Fruit fly (Drosophila melanogaster) whole organism, embryonic: ENCODE results near the gene Ids.

Source experiments
- Abd-B ChIP-seq: fragments of 200-800 bp; sonication (Bioruptor generic); optimal IDR thresholded peaks from 2 replicates; lab custom pipeline; 2018; ENCODE audit warnings: missing biosample characterization, mild to moderate bottlenecking, missing genetic modification characterization, moderate library complexity
- CG11085 ChIP-seq: fragments of 200-800 bp; sonication (Bioruptor generic); IDR thresholded peaks from 2 replicates; pipeline ENCODE4 v1.3.6; 2022; ENCODE audit warnings: missing biosample characterization, missing genetic modification characterization
- CG11560 ChIP-seq: fragments of 200-800 bp; sonication (Bioruptor generic); IDR thresholded peaks from 3 replicates; pipeline ENCODE4 v1.3.6; 2022; ENCODE audit warnings: missing biosample characterization, missing genetic modification characterization
- CG13296 ChIP-seq: fragments of 200-800 bp; sonication (Bioruptor generic); optimal IDR thresholded peaks from 3 replicates; lab custom pipeline; 2018; ENCODE audit warnings: missing biosample characterization, mild to moderate bottlenecking, missing genetic modification characterization
- CG13424 ChIP-seq: fragments of 200-800 bp; sonication (Bioruptor generic); optimal IDR thresholded peaks from 2 replicates; lab custom pipeline; 2019; ENCODE audit warnings: missing biosample characterization, mild to moderate bottlenecking, missing genetic modification characterization, moderate library complexity
- CG17385 ChIP-seq: fragments of 200-800 bp; sonication (Bioruptor generic); optimal IDR thresholded peaks from 3 replicates; lab custom pipeline; 2018; ENCODE audit warnings: missing biosample characterization, mild to moderate bottlenecking, missing genetic modification characterization
- CG2889 ChIP-seq: fragments of 200-800 bp; sonication (Bioruptor generic); IDR thresholded peaks from 3 replicates; pipeline ENCODE4 v1.3.6; 2022; ENCODE audit warnings: missing biosample characterization, missing genetic modification characterization
- CG30431 ChIP-seq: fragments of 200-800 bp; sonication (Bioruptor generic); optimal IDR thresholded peaks from 2 replicates; lab custom pipeline; 2017; ENCODE audit warnings: missing biosample characterization, missing genetic modification characterization
- CG31365 ChIP-seq: fragments of 200-800 bp; sonication (Bioruptor generic); optimal IDR thresholded peaks from 2 replicates; lab custom pipeline; 2018; ENCODE audit warnings: missing biosample characterization, mild to moderate bottlenecking, missing genetic modification characterization
- CG34224 ChIP-seq: fragments of 200-800 bp; sonication (Bioruptor generic); IDR thresholded peaks from 3 replicates; pipeline ENCODE4 v1.3.6; 2022; ENCODE audit warnings: missing biosample characterization, missing genetic modification characterization; ENCODE audit not compliant: partially characterized antibody
- CG4404 ChIP-seq: fragments of 200-800 bp; sonication (Bioruptor generic); IDR thresholded peaks from 2 replicates; pipeline ENCODE4 v1.3.6; 2022; ENCODE audit warnings: missing biosample characterization, missing genetic modification characterization
- CG5953 ChIP-seq: fragments of 200-800 bp; sonication (Bioruptor generic); IDR thresholded peaks from 2 replicates; pipeline ENCODE4 v1.3.6; 2022; ENCODE audit warnings: missing biosample characterization, missing genetic modification characterization
- CG6254 ChIP-seq: fragments of 200-800 bp; sonication (Bioruptor generic); optimal IDR thresholded peaks from 3 replicates; lab custom pipeline; 2017; ENCODE audit warnings: mild to moderate bottlenecking, missing biosample characterization, missing genetic modification reagents, missing genetic modification characterization
- CG7271 ChIP-seq: fragments of 200-800 bp; sonication (Bioruptor generic); optimal IDR thresholded peaks from 2 replicates; lab custom pipeline; 2018; ENCODE audit warnings: missing biosample characterization, mild to moderate bottlenecking, missing genetic modification characterization, moderate library complexity
- CG8388 ChIP-seq: fragments of 200-800 bp; sonication (Bioruptor generic); optimal IDR thresholded peaks from 2 replicates; lab custom pipeline; 2019; ENCODE audit warnings: missing biosample characterization, mild to moderate bottlenecking, missing genetic modification characterization, moderate library complexity
- CG8944 ChIP-seq: fragments of 200-800 bp; sonication (Bioruptor generic); optimal IDR thresholded peaks from 3 replicates; lab custom pipeline; 2016; ENCODE audit warnings: missing biosample characterization, missing genetic modification characterization
- CkIIα-i1 ChIP-seq: fragments of 200-800 bp; sonication (Bioruptor generic); IDR thresholded peaks from 2 replicates; pipeline ENCODE4 v1.3.6; 2022; ENCODE audit warnings: missing biosample characterization, missing genetic modification characterization
- D19A ChIP-seq: fragments of 200-800 bp; optimal IDR thresholded peaks from 3 replicates; lab custom pipeline; 2019; ENCODE audit warnings: missing biosample characterization, mild to moderate bottlenecking, missing genetic modification characterization, moderate library complexity
- Dip2 ChIP-seq: fragments of 200-800 bp; sonication (Bioruptor generic); IDR thresholded peaks from 2 replicates; pipeline ENCODE4 v1.3.6; 2022; ENCODE audit warnings: missing biosample characterization, missing genetic modification characterization
- HLHmδ ChIP-seq: fragments of 200-800 bp; sonication (Bioruptor generic); optimal IDR thresholded peaks from 2 replicates; lab custom pipeline; 2018; ENCODE audit warnings: missing biosample characterization, mild to moderate bottlenecking, missing genetic modification characterization, moderate library complexity
- HmgD ChIP-seq: fragments of 200-800 bp; sonication (Bioruptor generic); optimal IDR thresholded peaks from 3 replicates; lab custom pipeline; 2016; ENCODE audit warnings: missing biosample characterization, missing genetic modification characterization
- Hmr ChIP-seq: fragments of 200-800 bp; sonication (Bioruptor generic); optimal IDR thresholded peaks from 3 replicates; lab custom pipeline; 2017; ENCODE audit warnings: mild to moderate bottlenecking, missing biosample characterization, missing genetic modification reagents, missing genetic modification characterization
- Hr78 ChIP-seq, 2 experiments: fragments of 200-800 bp in 1 of 2; fragments of >200 bp in 1 of 2; sonication (Bioruptor generic) in 1 of 2; optimal IDR thresholded peaks; 2 replicates each; lab custom pipeline; 2017 to 2019; ENCODE audit warnings: missing biosample characterization in 2 of 2, missing genetic modification characterization in 2 of 2, mild to moderate bottlenecking in 1 of 2, moderate library complexity in 1 of 2
- Kr ChIP-seq: fragments of 200-800 bp; sonication (Bioruptor generic); optimal IDR thresholded peaks from 2 replicates; lab custom pipeline; 2017; ENCODE audit warnings: missing biosample characterization, mild to moderate bottlenecking, missing genetic modification characterization
- Mad ChIP-seq: fragments of 200-800 bp; sonication (Bioruptor generic); optimal IDR thresholded peaks from 2 replicates; lab custom pipeline; 2016; ENCODE audit warnings: missing biosample characterization, missing genetic modification characterization
- Stat92E ChIP-seq, 3 experiments: fragments of >200 bp in 2 of 3; fragments of 200-800 bp in 1 of 3; sonication (Bioruptor generic) in 1 of 3; optimal IDR thresholded peaks; 2 replicates each; lab custom pipeline; 2017 to 2019; ENCODE audit warnings: missing biosample characterization in 3 of 3, missing genetic modification characterization in 3 of 3, mild to moderate bottlenecking in 1 of 3, moderate library complexity in 1 of 3
- Vsx1 ChIP-seq: fragments of 200-800 bp; sonication (Bioruptor generic); optimal IDR thresholded peaks from 2 replicates; lab custom pipeline; 2017; ENCODE audit warnings: missing biosample characterization, mild to moderate bottlenecking, missing genetic modification characterization, missing genetic modification reagents
- ac ChIP-seq: fragments of 200-800 bp; sonication (Bioruptor generic); optimal IDR thresholded peaks from 3 replicates; lab custom pipeline; 2017; ENCODE audit warnings: missing biosample characterization, mild to moderate bottlenecking, missing genetic modification characterization
- ash1 ChIP-seq: fragments of 200-800 bp; sonication (Bioruptor generic); optimal IDR thresholded peaks from 2 replicates; lab custom pipeline; 2018; ENCODE audit warnings: missing biosample characterization, mild to moderate bottlenecking, missing genetic modification characterization
- bowl ChIP-seq: fragments of 200-800 bp; sonication (Bioruptor generic); IDR thresholded peaks from 2 replicates; pipeline ENCODE4 v1.3.6; 2022; ENCODE audit warnings: missing biosample characterization, missing genetic modification characterization
- corto ChIP-seq: fragments of 200-800 bp; sonication (Bioruptor generic); optimal IDR thresholded peaks from 2 replicates; lab custom pipeline; 2016; ENCODE audit warnings: missing biosample characterization, mild to moderate bottlenecking, missing genetic modification characterization, moderate library complexity
- crp ChIP-seq, 2 experiments: fragments of 200-800 bp; sonication (Bioruptor generic); optimal IDR thresholded peaks; 2 replicates in 1 of 2; 3 replicates in 1 of 2; lab custom pipeline; 2017; ENCODE audit warnings: missing biosample characterization in 2 of 2, missing genetic modification characterization in 2 of 2, mild to moderate bottlenecking in 1 of 2, moderate library complexity in 1 of 2
- dati ChIP-seq: fragments of 200-800 bp; sonication (Bioruptor generic); IDR thresholded peaks from 2 replicates; pipeline ENCODE4 v1.3.6; 2022; ENCODE audit warnings: missing biosample characterization, missing genetic modification characterization
- dm ChIP-seq: fragments of 200-800 bp; sonication (Bioruptor generic); optimal IDR thresholded peaks from 3 replicates; lab custom pipeline; 2016; ENCODE audit warnings: missing biosample characterization, missing genetic modification characterization
- fd64A ChIP-seq: fragments of 200-800 bp; sonication (Bioruptor generic); optimal IDR thresholded peaks from 3 replicates; lab custom pipeline; 2018; ENCODE audit warnings: missing biosample characterization, mild to moderate bottlenecking, missing genetic modification characterization
- gsb-n ChIP-seq: fragments of 200-800 bp; sonication (Bioruptor generic); optimal IDR thresholded peaks from 3 replicates; lab custom pipeline; 2018; ENCODE audit warnings: missing biosample characterization, mild to moderate bottlenecking, missing genetic modification characterization
- ham ChIP-seq: fragments of 200-800 bp; sonication (Bioruptor generic); IDR thresholded peaks from 2 replicates; pipeline ENCODE4 v1.3.6; 2022; ENCODE audit warnings: missing biosample characterization, missing genetic modification characterization
- jing ChIP-seq: fragments of 200-800 bp; sonication (Bioruptor generic); optimal IDR thresholded peaks from 2 replicates; lab custom pipeline; 2018; ENCODE audit warnings: missing biosample characterization, mild to moderate bottlenecking, missing genetic modification characterization
- lilli ChIP-seq: fragments of 200-800 bp; sonication (Bioruptor generic); optimal IDR thresholded peaks from 3 replicates; lab custom pipeline; 2016; ENCODE audit warnings: missing biosample characterization, missing genetic modification characterization
- nerfin-1 ChIP-seq: fragments of 200-800 bp; sonication (Bioruptor generic); optimal IDR thresholded peaks from 3 replicates; lab custom pipeline; 2019; ENCODE audit warnings: missing biosample characterization, mild to moderate bottlenecking, missing genetic modification characterization, moderate library complexity
- org-1 ChIP-seq: fragments of 200-800 bp; sonication (Bioruptor generic); optimal IDR thresholded peaks from 2 replicates; lab custom pipeline; 2017; ENCODE audit warnings: missing biosample characterization, missing genetic modification characterization
- otp ChIP-seq: fragments of 200-800 bp; sonication (Bioruptor generic); IDR thresholded peaks from 3 replicates; pipeline ENCODE4, ENCODE4 v1.3.6; 2022; ENCODE audit warnings: missing biosample characterization, missing genetic modification characterization
- pb ChIP-seq: fragments of 200-800 bp; sonication (Bioruptor generic); optimal IDR thresholded peaks from 3 replicates; lab custom pipeline; 2016; ENCODE audit warnings: missing biosample characterization, missing genetic modification characterization
- pnt ChIP-seq: fragments of 200-800 bp; sonication (Bioruptor generic); optimal IDR thresholded peaks from 3 replicates; lab custom pipeline; 2016; ENCODE audit warnings: missing biosample characterization, missing genetic modification characterization
- run ChIP-seq: fragments of 200-800 bp; sonication (Bioruptor generic); optimal IDR thresholded peaks from 3 replicates; lab custom pipeline; 2018; ENCODE audit warnings: missing biosample characterization, mild to moderate bottlenecking, missing genetic modification characterization
- sens ChIP-seq: fragments of 200-800 bp; sonication (Bioruptor generic); peaks from one replicate; lab custom pipeline; 2016; ENCODE audit warnings: missing biosample characterization, missing genetic modification characterization
- so ChIP-seq: fragments of 200-800 bp; sonication (Bioruptor generic); IDR thresholded peaks from 3 replicates; pipeline ENCODE4 v1.3.6; 2022; ENCODE audit warnings: missing biosample characterization, missing genetic modification characterization
- stc ChIP-seq: fragments of 200-800 bp; sonication (Bioruptor generic); IDR thresholded peaks from 2 replicates; pipeline ENCODE4 v1.3.6; 2022; ENCODE audit warnings: missing biosample characterization, missing genetic modification characterization
- trem ChIP-seq: fragments of 200-800 bp; optimal IDR thresholded peaks from 3 replicates; lab custom pipeline; 2019; ENCODE audit warnings: missing biosample characterization, mild to moderate bottlenecking, missing genetic modification characterization, moderate library complexity

The Ids gene

dm6 chr3L:3380225-3381043 is 2.4 kb downstream of the Ids start (continued):
- TF ChIP-seq CG13296: no peak
- no peak for TF ChIP-seq Hmr (GFP tag; lab: Kevin White, UChicago)
- TF ChIP-seq CkIIα-i1 (GFP tag; lab: Robert Waterston, UW): no peak
- peak; percentile 56 for TF ChIP-seq CG17385 (GFP tag; lab: Kevin White, UChicago)
- no peak for TF ChIP-seq CG30431 (GFP tag; lab: Kevin White, UChicago)
- peak; percentile 89 for TF ChIP-seq sens (GFP tag; lab: Kevin White, UChicago)
- TF ChIP-seq fd64A (GFP tag; lab: Kevin White, UChicago): no peak
- no peak for TF ChIP-seq lilli (GFP tag; lab: Kevin White, UChicago)
- no peak for TF ChIP-seq dati
- TF ChIP-seq CG2889 (GFP tag; lab: Robert Waterston, UW): no peak
- peak; percentile 44 for TF ChIP-seq CG8388 (GFP tag; lab: Kevin White, UChicago)
- no peak for TF ChIP-seq CG34224 (GFP tag; lab: Robert Waterston, UW)
- TF ChIP-seq Stat92E (GFP tag; optimal IDR thresholded peaks at IDR 0.05; lab: Kevin White, UChicago): peak in 1 of 3 experiments; percentile 51
- TF ChIP-seq Abd-B (GFP tag; lab: Kevin White, UChicago): peak; percentile 38
- TF ChIP-seq pb (GFP tag; lab: Kevin White, UChicago): no peak
- TF ChIP-seq org-1 (GFP tag; lab: Kevin White, UChicago): peak; percentile 19
- TF ChIP-seq CG5953 (GFP tag; lab: Robert Waterston, UW): 0 out of 2 replicates have a peak, but pooled peaks have one; percentile 39
- TF ChIP-seq jing: peak; percentile 37
- peak; percentile 45 for TF ChIP-seq Vsx1 (GFP tag; lab: Kevin White, UChicago)
- TF ChIP-seq HLHmδ (GFP tag; lab: Kevin White, UChicago): no peak
- TF ChIP-seq ash1: no peak
- no peak for TF ChIP-seq pnt (GFP tag; lab: Kevin White, UChicago)
- TF ChIP-seq so (GFP tag; lab: Robert Waterston, UW): 0 out of 3 replicates have a peak, but pooled peaks have one; percentile 44
- TF ChIP-seq otp: no peak
- no peak for TF ChIP-seq bowl (GFP tag; lab: Robert Waterston, UW)
- no peak for TF ChIP-seq CG31365 (tag; lab: Kevin White, UChicago)
- TF ChIP-seq ham (GFP tag; lab: Robert Waterston, UW): no peak
- no peak for TF ChIP-seq Dip2 (GFP tag; lab: Robert Waterston, UW)
- TF ChIP-seq dm (GFP tag; lab: Kevin White, UChicago): no peak
- TF ChIP-seq ac (GFP tag; lab: Kevin White, UChicago): no peak
- TF ChIP-seq CG6254: peak; percentile 40
- TF ChIP-seq CG8944: no peak
- no peak for TF ChIP-seq HmgD (GFP tag; lab: Kevin White, UChicago)
- TF ChIP-seq trem (tag; lab: Kevin White, UChicago): peak; percentile 22
- TF ChIP-seq nerfin-1 (tag; lab: Kevin White, UChicago): peak; percentile 55
- TF ChIP-seq crp (GFP tag; optimal IDR thresholded peaks at IDR 0.05; lab: Kevin White, UChicago): no peak
- TF ChIP-seq CG4404 (GFP tag; lab: Robert Waterston, UW): no peak
- TF ChIP-seq run: no peak
- TF ChIP-seq D19A: peak; percentile 47
- TF ChIP-seq corto: no peak
- peak; percentile 62 for TF ChIP-seq CG13424 (tag; lab: Kevin White, UChicago)
- TF ChIP-seq Mad (GFP tag; lab: Kevin White, UChicago): no peak
- TF ChIP-seq CG7271 (tag; lab: Kevin White, UChicago): no peak
- TF ChIP-seq CG11560: no peak
- TF ChIP-seq Hr78 (GFP tag; optimal IDR thresholded peaks at IDR 0.05; lab: Kevin White, UChicago): peak in 1 of 2 experiments; percentile 41
- TF ChIP-seq gsb-n (tag; lab: Kevin White, UChicago): peak; percentile 12
- no peak for TF ChIP-seq Kr (GFP tag; lab: Kevin White, UChicago)
- TF ChIP-seq CG11085: no peak
- peak; percentile 22; the same call in 1 of the 2 replicates for TF ChIP-seq stc
